Fruit fly (Drosophila melanogaster) whole organism, pupa: ENCODE data around the gene mxc.

Source experiments
- CG10348 ChIP-seq: fragments of 200-800 bp; sonication (Bioruptor generic); IDR thresholded peaks from 2 replicates; pipeline ENCODE4 v1.3.6; 2022; ENCODE audit warnings: missing biosample characterization, missing genetic modification characterization
- CG15710 ChIP-seq: fragments of 200-800 bp; sonication (Bioruptor generic); optimal IDR thresholded peaks from 2 replicates; lab custom pipeline; 2018; ENCODE audit warnings: missing biosample characterization, mild to moderate bottlenecking, missing genetic modification characterization, moderate library complexity
- CG17806 ChIP-seq: fragments of 200-800 bp; sonication (Bioruptor generic); optimal IDR thresholded peaks from 2 replicates; lab custom pipeline; 2018; ENCODE audit warnings: missing biosample characterization, mild to moderate bottlenecking, missing genetic modification characterization, moderate library complexity
- CG34367 ChIP-seq: fragments of 200-800 bp; sonication (Bioruptor generic); optimal IDR thresholded peaks from 2 replicates; lab custom pipeline; 2018; ENCODE audit warnings: missing biosample characterization, mild to moderate bottlenecking, missing genetic modification characterization
- CG4496 ChIP-seq: fragments of 200-800 bp; sonication (Bioruptor generic); IDR thresholded peaks from 3 replicates; pipeline ENCODE4 v1.3.6; 2022; ENCODE audit warnings: missing biosample characterization, missing genetic modification characterization
- CG8159 ChIP-seq: fragments of 200-800 bp; sonication (Bioruptor generic); optimal IDR thresholded peaks from 3 replicates; lab custom pipeline; 2018; ENCODE audit warnings: missing biosample characterization, mild to moderate bottlenecking, missing genetic modification characterization, moderate library complexity
- CG8301 ChIP-seq: fragments of 200-800 bp; sonication (Bioruptor generic); optimal IDR thresholded peaks from 2 replicates; lab custom pipeline; 2018; ENCODE audit warnings: missing biosample characterization, mild to moderate bottlenecking, missing genetic modification characterization
- CG9948 ChIP-seq: fragments of 200-800 bp; sonication (Bioruptor generic); optimal IDR thresholded peaks from 2 replicates; lab custom pipeline; 2018; ENCODE audit warnings: missing biosample characterization, mild to moderate bottlenecking, missing genetic modification characterization, moderate library complexity
- EcR ChIP-seq: fragments of 200-800 bp; sonication (Bioruptor generic); optimal IDR thresholded peaks from 3 replicates; lab custom pipeline; 2019; ENCODE audit warnings: missing biosample characterization, missing genetic modification characterization, mild to moderate bottlenecking, moderate library complexity, missing genetic modification reagents
- Ets98B ChIP-seq: fragments of 200-800 bp; sonication (Bioruptor generic); IDR thresholded peaks from 2 replicates; pipeline ENCODE4 v1.3.6; 2022; ENCODE audit warnings: missing biosample characterization, missing genetic modification characterization
- Pif1A ChIP-seq: fragments of 200-800 bp; sonication (Bioruptor generic); optimal IDR thresholded peaks from 3 replicates; lab custom pipeline; 2016; ENCODE audit warnings: missing biosample characterization, missing genetic modification characterization
- Pif1B ChIP-seq: fragments of 200-800 bp; sonication (Bioruptor generic); optimal IDR thresholded peaks from 3 replicates; lab custom pipeline; 2016; ENCODE audit warnings: missing biosample characterization, missing genetic modification characterization
- fd96Ca ChIP-seq: fragments of 200-800 bp; sonication (Bioruptor generic); IDR thresholded peaks from 3 replicates; pipeline ENCODE4 v1.3.6; 2022; ENCODE audit warnings: missing biosample characterization, missing genetic modification characterization
- rn ChIP-seq: fragments of 200-800 bp; sonication (Bioruptor generic); IDR thresholded peaks from 2 replicates; pipeline ENCODE4 v1.3.6; 2022; ENCODE audit warnings: missing biosample characterization, missing genetic modification characterization

DNA sequence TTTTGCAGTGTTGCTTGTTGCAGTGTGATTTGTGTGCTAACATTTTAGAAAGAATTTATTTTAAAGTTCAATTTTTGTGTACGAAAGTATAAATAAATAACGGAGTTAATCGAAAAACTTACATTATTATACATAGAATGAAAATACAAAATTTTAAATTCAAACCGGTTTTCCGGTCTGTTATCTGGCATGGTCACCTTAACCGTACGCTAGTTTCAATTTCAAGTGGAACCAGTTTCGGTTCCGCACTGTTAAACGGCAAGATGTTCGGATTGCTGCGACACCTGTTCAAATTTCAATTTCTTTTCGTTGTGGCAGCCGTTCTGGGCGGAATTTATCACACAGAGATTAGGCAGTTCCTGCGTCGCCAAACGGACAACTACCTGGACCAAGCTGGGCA, 50.8 kb downstream of the mxc start, which contains the start of gene CG12056:
- TF ChIP-seq CG8301 (tag; lab: Kevin White, UChicago) (no peak), fd96Ca (GFP tag; lab: Robert Waterston, UW) (no peak), CG15710 (tag; lab: Kevin White, UChicago) (no peak), CG8159 (tag; lab: Kevin White, UChicago) (no peak), CG17806 (tag; lab: Kevin White, UChicago) (no peak), CG9948 (tag; lab: Kevin White, UChicago) (no peak), CG4496 (GFP tag; lab: Robert Waterston, UW) (no peak), Ets98B (GFP tag; lab: Robert Waterston, UW) (no peak), Pif1A (no peak), Pif1B (GFP tag; lab: Kevin White, UChicago) (no peak), EcR (GFP tag; lab: Kevin White, UChicago) (no peak), CG10348 (no peak), rn (GFP tag; lab: Robert Waterston, UW) (no peak), CG34367 (tag; lab: Kevin White, UChicago) (no peak)
